Worm (Caenorhabditis elegans): Measurements from ENCODE around the gene F43C11.16.

F43C11.16 gene

DNA sequence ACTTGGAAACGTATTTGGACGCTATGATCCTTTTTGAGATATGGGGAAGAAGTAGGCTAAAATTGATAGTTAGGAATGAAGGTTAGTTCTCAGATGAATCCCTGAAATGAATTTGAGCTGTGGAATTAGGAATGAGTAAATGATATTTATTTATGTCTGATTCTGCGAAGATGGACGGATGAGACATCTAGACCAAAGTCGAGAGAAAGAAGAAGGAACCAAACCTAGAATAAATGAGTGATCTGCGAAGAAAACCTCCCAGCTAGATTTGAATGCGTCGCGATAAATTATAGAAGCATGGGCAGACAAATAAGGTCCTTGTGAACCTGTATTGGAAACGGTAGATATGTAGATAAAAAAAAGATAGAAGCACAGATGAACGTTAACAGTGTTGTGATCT is at the start of gene F43C11.16:
TSS of gene F43C11.16 (minus strand) at position 101 of the 400 bp plus-strand sequence.
- TF ChIP-seq mab-9 (GFP tag; IDR thresholded peaks at IDR 0.05) (no peak), efl-1 (optimal IDR thresholded peaks at IDR 0.05) (no peak), efl-1 (GFP tag; optimal IDR thresholded peaks at IDR 0.05 in 1 of 2) (peak in 1 of 2 experiments; percentile 18)

- TF ChIP-seq ets-5 (GFP tag; IDR thresholded peaks at IDR 0.05): no peak
- no peak for TF ChIP-seq ztf-11 (tag; optimal IDR thresholded peaks at IDR 0.05)
- TF ChIP-seq hlh-17 (GFP tag; optimal IDR thresholded peaks at IDR 0.05; ENCODE audit: borderline replicate concordance): no peak
- TF ChIP-seq zag-1 (tag; optimal IDR thresholded peaks at IDR 0.05): no peak
- TF ChIP-seq F16B12.6 (tag; optimal IDR thresholded peaks at IDR 0.05): no peak
- TF ChIP-seq blmp-1 (tag; optimal IDR thresholded peaks at IDR 0.05): no peak
- no peak for TF ChIP-seq xbp-1 (tag; optimal IDR thresholded peaks at IDR 0.05)
- no peak for TF ChIP-seq Y116A8C.19 (tag; optimal IDR thresholded peaks at IDR 0.05; ENCODE audit: borderline replicate concordance)
- TF ChIP-seq unc-130 (tag; optimal IDR thresholded peaks at IDR 0.05): no peak
- no peak for TF ChIP-seq lsy-2 (tag; optimal IDR thresholded peaks at IDR 0.05)
- TF ChIP-seq fkh-8 (tag; optimal IDR thresholded peaks at IDR 0.05): no peak
- TF ChIP-seq fos-1 (tag; optimal IDR thresholded peaks at IDR 0.05): no peak
- no peak for TF ChIP-seq ceh-82 (tag; optimal IDR thresholded peaks at IDR 0.05)
- TF ChIP-seq aha-1 (tag; optimal IDR thresholded peaks at IDR 0.05): no peak
- no peak for TF ChIP-seq hpl-2 (GFP tag; optimal IDR thresholded peaks at IDR 0.05)
- no peak for TF ChIP-seq nhr-11 (tag; optimal IDR thresholded peaks at IDR 0.05)
Observed at ce11 chrII:2403984-2404383, 44.1 kb upstream of the F43C11.16 start, which contains the start of gene F16G10.1. Gene F16G10.1 (plus strand): TSS chrII:2404284.

DNA sequence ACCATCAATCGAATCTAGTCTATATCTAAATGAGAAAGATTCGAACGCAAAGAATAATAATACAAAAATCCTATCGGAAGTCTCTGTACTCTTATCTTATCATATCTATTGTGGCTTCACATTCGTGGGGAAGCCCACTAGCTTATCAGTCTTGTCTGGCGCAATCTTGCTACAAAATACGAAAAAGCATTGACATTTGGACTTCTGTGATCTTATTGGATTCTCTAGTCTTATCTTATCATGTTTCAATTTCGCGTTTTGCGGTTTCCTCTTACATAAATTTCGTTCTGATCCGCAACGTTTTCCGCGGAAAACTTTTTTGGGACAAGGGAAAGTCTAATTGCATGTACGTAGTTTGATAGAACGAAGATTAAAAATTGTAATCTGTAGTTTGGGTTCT is 39.9 kb upstream of the F43C11.16 start:
- TF ChIP-seq nhr-12 (tag; optimal IDR thresholded peaks at IDR 0.05) (no peak), elt-3 (tag; optimal IDR thresholded peaks at IDR 0.05) (peak; percentile 89 to 97 (median 91)), irx-1 (tag; optimal IDR thresholded peaks at IDR 0.05) (no peak), lsy-2 (tag; optimal IDR thresholded peaks at IDR 0.05) (no peak), alr-1 (tag; optimal IDR thresholded peaks at IDR 0.05; ENCODE audit: borderline replicate concordance) (no peak), mep-1 (tag; optimal IDR thresholded peaks at IDR 0.05) (no peak), blmp-1 (tag; optimal IDR thresholded peaks at IDR 0.05) (peak; percentile 92)

- TF ChIP-seq dpl-1 (GFP tag; optimal IDR thresholded peaks at IDR 0.05): no peak
- TF ChIP-seq ceh-82 (tag; optimal IDR thresholded peaks at IDR 0.05): no peak
- no peak for TF ChIP-seq nhr-20 (tag; optimal IDR thresholded peaks at IDR 0.05)
- TF ChIP-seq sox-4 (tag; optimal IDR thresholded peaks at IDR 0.05): no peak
- no peak for TF ChIP-seq unc-62 (GFP tag; optimal IDR thresholded peaks at IDR 0.05)
- no peak for TF ChIP-seq grh-1 (GFP tag; IDR thresholded peaks at IDR 0.05)
- TF ChIP-seq xbp-1 (tag; optimal IDR thresholded peaks at IDR 0.05): no peak
- no peak for TF ChIP-seq fkh-4 (tag; optimal IDR thresholded peaks at IDR 0.05; ENCODE audit: borderline replicate concordance)
- no peak for TF ChIP-seq F16B12.6 (tag; optimal IDR thresholded peaks at IDR 0.05)
- no peak for TF ChIP-seq nhr-76 (tag; optimal IDR thresholded peaks at IDR 0.05)
- no peak for TF ChIP-seq dsc-1 (tag; optimal IDR thresholded peaks at IDR 0.05)
Observed at ce11 chrII:2398884-2399283, 39.0 kb upstream of the F43C11.16 start, which contains the start of gene F16G10.14. Gene F16G10.14 (minus strand): TSS chrII:2398984.

- TF ChIP-seq nhr-77 (tag; optimal IDR thresholded peaks at IDR 0.05) (no peak), nhr-28 (tag; optimal IDR thresholded peaks at IDR 0.05) (no peak)
Observed at ce11 chrII:2395864-2396263, 36.0 kb upstream of the F43C11.16 start, which contains the start of gene F16G10.13. Gene F16G10.13 (minus strand): TSS chrII:2395964.

DNA sequence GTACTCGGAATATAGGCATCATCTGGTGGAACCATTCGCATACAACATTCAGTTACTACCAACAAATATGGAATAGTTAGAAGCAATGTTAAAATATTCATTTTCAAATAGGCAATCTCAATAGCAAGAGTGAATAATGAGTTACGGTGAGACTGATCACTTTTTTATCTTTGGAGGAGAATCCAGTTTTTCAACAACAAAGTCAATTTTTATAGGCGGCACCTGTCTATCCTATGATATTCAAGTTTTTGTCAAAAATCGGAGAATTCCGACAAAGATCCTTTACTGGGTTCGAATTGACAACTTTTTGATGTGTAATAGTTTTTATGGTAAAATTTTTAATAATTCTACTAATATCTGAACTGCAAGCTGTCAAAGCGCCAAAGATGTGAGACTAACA is 34.0 kb upstream of the F43C11.16 start, which contains the start of gene F16G10.11:
TSS of gene F16G10.11 (minus strand) at position 101 of the 400 bp plus-strand sequence.
- TF ChIP-seq unc-62 (GFP tag; optimal IDR thresholded peaks at IDR 0.05): no peak
- no peak for TF ChIP-seq dsc-1 (tag; optimal IDR thresholded peaks at IDR 0.05)
- TF ChIP-seq unc-30 (tag; optimal IDR thresholded peaks at IDR 0.05): no peak
- no peak for TF ChIP-seq sox-4 (tag; optimal IDR thresholded peaks at IDR 0.05)
- no peak for TF ChIP-seq nhr-84 (tag; optimal IDR thresholded peaks at IDR 0.05)
- TF ChIP-seq ceh-90 (tag; optimal IDR thresholded peaks at IDR 0.05): no peak
- no peak for TF ChIP-seq nhr-20 (tag; optimal IDR thresholded peaks at IDR 0.05)
- TF ChIP-seq nhr-237 (tag; optimal IDR thresholded peaks at IDR 0.05): no peak
- no peak for TF ChIP-seq grh-1 (GFP tag; IDR thresholded peaks at IDR 0.05)
- TF ChIP-seq Y116A8C.19 (tag; optimal IDR thresholded peaks at IDR 0.05; ENCODE audit: borderline replicate concordance): no peak
- no peak for TF ChIP-seq fkh-4 (tag; optimal IDR thresholded peaks at IDR 0.05; ENCODE audit: borderline replicate concordance)
